Worm (Caenorhabditis elegans) whole organism, early embryonic: ENCODE results near the gene gst-23.

ENCODE experiments used
- B0310.2 ChIP-seq: sonication (generic microtip); optimal IDR thresholded peaks from 2 replicates; lab custom pipeline; 2016; ENCODE audit warnings: mild to moderate bottlenecking, missing genetic modification characterization, missing compliant biosample characterization
- F13C5.2 ChIP-seq: sonication (generic microtip); optimal IDR thresholded peaks from 2 replicates; lab custom pipeline; 2017; ENCODE audit warnings: mild to moderate bottlenecking, missing genetic modification characterization, inconsistent platforms, missing compliant biosample characterization
- aly-1 ChIP-seq: sonication (generic microtip); optimal IDR thresholded peaks from 2 replicates; lab custom pipeline; 2016; ENCODE audit warnings: missing genetic modification characterization, missing compliant biosample characterization
- ama-1 ChIP-seq: fragments of 150-350 bp; optimal IDR thresholded peaks from 2 replicates; lab custom pipeline; 2014
- ceh-13 ChIP-seq: fragments of 200-800 bp; sonication (Bioruptor generic); optimal IDR thresholded peaks from 2 replicates; lab custom pipeline; 2018; ENCODE audit warnings: mild to moderate bottlenecking, missing genetic modification characterization, missing compliant biosample characterization
- ceh-36 ChIP-seq: sonication (generic microtip); optimal IDR thresholded peaks from 2 replicates; lab custom pipeline; 2016; ENCODE audit warnings: missing genetic modification characterization, inconsistent platforms, missing compliant biosample characterization
- ets-7 ChIP-seq: sonication (generic microtip); optimal IDR thresholded peaks from 2 replicates; lab custom pipeline; 2016; ENCODE audit warnings: missing genotype, missing genetic modification characterization, missing compliant biosample characterization
- flt-1 ChIP-seq: fragments of 200-800 bp; sonication (Bioruptor generic); IDR thresholded peaks from 2 replicates; pipeline ENCODE4 v1.3.6; 2022; ENCODE audit warnings: missing genetic modification characterization, missing compliant biosample characterization
- hmbx-1 ChIP-seq: sonication (generic microtip); optimal IDR thresholded peaks from 2 replicates; lab custom pipeline; 2016; ENCODE audit warnings: mild to moderate bottlenecking, missing genetic modification characterization, missing compliant biosample characterization
- hmg-4 ChIP-seq: fragments of 200-800 bp; sonication (Bioruptor generic); optimal IDR thresholded peaks from 2 replicates; lab custom pipeline; 2018; ENCODE audit warnings: mild to moderate bottlenecking, missing genetic modification characterization, missing compliant biosample characterization
- hnd-1 ChIP-seq: sonication (generic microtip); optimal IDR thresholded peaks from 2 replicates; lab custom pipeline; 2016; ENCODE audit warnings: missing genetic modification characterization, missing compliant biosample characterization
- pes-1 ChIP-seq: fragments of 200-800 bp; sonication (Bioruptor generic); IDR thresholded peaks from 2 replicates; pipeline ENCODE4 v1.3.6; 2022; ENCODE audit warnings: missing genetic modification reagents, missing genetic modification characterization, missing compliant biosample characterization
- scrt-1 ChIP-seq: fragments of 200-800 bp; sonication (Bioruptor generic); IDR thresholded peaks from 2 replicates; pipeline ENCODE4 v1.3.6; 2022; ENCODE audit warnings: missing genetic modification characterization, missing compliant biosample characterization
- sea-1 ChIP-seq: fragments of 200-800 bp; sonication (Bioruptor generic); conservative IDR thresholded peaks from 2 replicates; pipeline ENCODE4 v1.3.6; 2022; ENCODE audit warnings: missing genetic modification characterization, missing compliant biosample characterization
- tbx-11 ChIP-seq: fragments of 200-800 bp; sonication (Bioruptor generic); IDR thresholded peaks from 2 replicates; pipeline ENCODE4 v1.3.6; 2022; ENCODE audit warnings: missing genetic modification characterization, missing compliant biosample characterization
- tbx-37 ChIP-seq: fragments of 200-800 bp; sonication (Bioruptor generic); conservative IDR thresholded peaks from 2 replicates; pipeline ENCODE4 v1.3.6; 2022; ENCODE audit warnings: missing genetic modification reagents, missing genetic modification characterization, missing compliant biosample characterization
- tra-4 ChIP-seq: sonication (generic microtip); optimal IDR thresholded peaks from 2 replicates; lab custom pipeline; 2017; ENCODE audit warnings: missing genetic modification characterization, missing compliant biosample characterization

Gene gst-23

ce11 chrV:3244703-3245102 lies 1.6 kb downstream of the gst-23 start, which contains the start of gene srj-7:
Gene srj-7 (plus strand): TSS chrV:3245003.
- no peak for TF ChIP-seq ceh-13 (GFP tag; lab: Kevin White, UChicago)
- TF ChIP-seq sea-1, result no peak
- no peak for TF ChIP-seq ets-7
- no peak for TF ChIP-seq aly-1
- TF ChIP-seq hnd-1 (tag; lab: Kevin White, UChicago), result no peak
- TF ChIP-seq tbx-11 (GFP tag; lab: Robert Waterston, UW), result no peak
- no peak for TF ChIP-seq flt-1 (GFP tag; lab: Robert Waterston, UW)
- TF ChIP-seq ama-1 (lab: Kevin White, UChicago), result no peak
- no peak for TF ChIP-seq tra-4 (tag; lab: Kevin White, UChicago)
- TF ChIP-seq F13C5.2 (tag; lab: Kevin White, UChicago), result no peak
- TF ChIP-seq B0310.2 (tag; lab: Kevin White, UChicago), result no peak
- no peak for TF ChIP-seq ceh-36 (tag; lab: Kevin White, UChicago)
- TF ChIP-seq hmbx-1 (tag; lab: Kevin White, UChicago), result no peak
- no peak for TF ChIP-seq tbx-37 (GFP tag; lab: Robert Waterston, UW)
- no peak for TF ChIP-seq hmg-4 (GFP tag; lab: Kevin White, UChicago)
- no peak for TF ChIP-seq scrt-1 (GFP tag; lab: Robert Waterston, UW)
- no peak for TF ChIP-seq pes-1

DNA sequence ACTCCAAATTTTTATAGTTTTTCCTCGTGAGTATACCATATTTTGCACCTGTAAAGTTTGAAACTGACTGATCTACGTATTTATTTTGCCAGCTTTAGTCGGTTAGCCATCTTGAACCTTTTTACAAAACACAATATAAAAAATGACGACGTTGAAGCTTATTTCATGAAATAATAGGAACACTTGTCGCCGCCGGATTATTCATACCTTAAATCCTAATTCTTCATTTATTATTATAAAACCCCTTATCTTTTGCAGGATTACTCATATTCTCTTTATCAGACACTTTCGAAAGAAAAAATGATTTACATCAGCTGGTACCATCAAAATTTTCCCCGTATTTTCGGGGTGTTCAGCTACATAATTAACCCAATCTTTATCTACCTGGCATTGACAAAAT lies 4.4 kb downstream of the gst-23 start, which contains the start of gene srj-8:
Gene srj-8, plus strand, starts transcription at position 301 of the 400 bp plus-strand sequence.
- TF ChIP-seq hmbx-1 (tag; lab: Kevin White, UChicago) (no peak), ama-1 (lab: Kevin White, UChicago) (no peak), B0310.2 (tag; lab: Kevin White, UChicago) (no peak), hmg-4 (GFP tag; lab: Kevin White, UChicago) (no peak), pes-1 (no peak), tra-4 (tag; lab: Kevin White, UChicago) (no peak), tbx-37 (GFP tag; lab: Robert Waterston, UW) (no peak), ceh-36 (tag; lab: Kevin White, UChicago) (no peak), F13C5.2 (tag; lab: Kevin White, UChicago) (no peak), scrt-1 (GFP tag; lab: Robert Waterston, UW) (no peak), sea-1 (no peak)

ce11 chrV:3250153-3250552 lies 7.1 kb downstream of the gst-23 start, which contains the start of gene T28A11.13:
Gene T28A11.13 (minus strand): TSS chrV:3250253.
- TF ChIP-seq ets-7 (no peak), ama-1 (lab: Kevin White, UChicago) (no peak), flt-1 (GFP tag; lab: Robert Waterston, UW) (no peak), sea-1 (no peak), hmg-4 (GFP tag; lab: Kevin White, UChicago) (no peak), tbx-37 (GFP tag; lab: Robert Waterston, UW) (no peak)

ce11 chrV:3256051-3256450 lies 13.0 kb downstream of the gst-23 start, which contains the start of gene srt-63:
Gene srt-63 (minus strand): TSS chrV:3256151.
- TF ChIP-seq F13C5.2 (tag; lab: Kevin White, UChicago) (no peak), tbx-11 (GFP tag; lab: Robert Waterston, UW) (no peak), hnd-1 (tag; lab: Kevin White, UChicago) (no peak), scrt-1 (GFP tag; lab: Robert Waterston, UW) (no peak), ceh-36 (tag; lab: Kevin White, UChicago) (no peak), hmg-4 (GFP tag; lab: Kevin White, UChicago) (no peak), sea-1 (no peak), pes-1 (no peak), aly-1 (no peak), tra-4 (tag; lab: Kevin White, UChicago) (no peak), ama-1 (lab: Kevin White, UChicago) (no peak), tbx-37 (GFP tag; lab: Robert Waterston, UW) (no peak)

DNA sequence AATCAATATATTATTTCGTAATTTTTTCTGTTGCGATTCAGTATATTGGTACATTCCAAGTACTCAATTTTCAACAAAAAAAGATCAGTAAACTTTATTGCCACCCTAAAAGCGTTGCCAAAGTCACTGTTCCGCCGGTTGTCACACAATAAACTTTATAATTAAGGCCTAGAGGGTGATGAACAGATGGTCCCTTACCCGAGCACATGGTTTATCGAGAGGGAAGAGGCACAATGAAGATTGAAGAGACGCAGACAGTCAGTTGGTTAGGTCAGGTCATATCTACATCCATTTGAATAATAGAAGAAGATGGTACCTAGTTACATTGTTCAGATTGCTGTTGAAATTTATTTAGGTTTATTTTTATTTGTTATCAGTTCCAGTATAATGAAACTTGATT lies 13.7 kb downstream of the gst-23 start:
- TF ChIP-seq hmbx-1 (tag; lab: Kevin White, UChicago), result no peak

ce11 chrV:3257277-3257676 lies 14.2 kb downstream of the gst-23 start, which contains the start of gene T28A11.22:
Gene T28A11.22 (plus strand): TSS chrV:3257577.
- TF ChIP-seq aly-1 (no peak), hmbx-1 (tag; lab: Kevin White, UChicago) (no peak), ceh-36 (tag; lab: Kevin White, UChicago) (no peak), tbx-11 (GFP tag; lab: Robert Waterston, UW) (no peak), scrt-1 (GFP tag; lab: Robert Waterston, UW) (no peak), tbx-37 (GFP tag; lab: Robert Waterston, UW) (no peak), pes-1 (no peak), B0310.2 (tag; lab: Kevin White, UChicago) (no peak), ama-1 (lab: Kevin White, UChicago) (no peak), hmg-4 (GFP tag; lab: Kevin White, UChicago) (no peak), tra-4 (tag; lab: Kevin White, UChicago) (no peak), flt-1 (GFP tag; lab: Robert Waterston, UW) (no peak), hnd-1 (tag; lab: Kevin White, UChicago) (no peak), F13C5.2 (tag; lab: Kevin White, UChicago) (no peak), ceh-13 (GFP tag; lab: Kevin White, UChicago) (no peak), sea-1 (no peak), ets-7 (no peak)

ce11 chrV:3259168-3259622 lies 16.1 kb downstream of the gst-23 start, which contains the start of gene T28A11.16:
Gene T28A11.16 (minus strand): TSS chrV:3259218.
- TF ChIP-seq hmbx-1 (tag; lab: Kevin White, UChicago), result no peak
- no peak for TF ChIP-seq ama-1 (lab: Kevin White, UChicago)
- no peak for TF ChIP-seq B0310.2 (tag; lab: Kevin White, UChicago)
- no peak for TF ChIP-seq ets-7
- TF ChIP-seq hmg-4 (GFP tag; lab: Kevin White, UChicago), result no peak
- no peak for TF ChIP-seq pes-1
- no peak for TF ChIP-seq F13C5.2 (tag; lab: Kevin White, UChicago)
- TF ChIP-seq ceh-13 (GFP tag; lab: Kevin White, UChicago), result no peak
- no peak for TF ChIP-seq sea-1
- no peak for TF ChIP-seq tbx-11 (GFP tag; lab: Robert Waterston, UW)
- no peak for TF ChIP-seq ceh-36 (tag; lab: Kevin White, UChicago)
- no peak for TF ChIP-seq flt-1 (GFP tag; lab: Robert Waterston, UW)
- no peak for TF ChIP-seq hnd-1 (tag; lab: Kevin White, UChicago)
- TF ChIP-seq scrt-1 (GFP tag; lab: Robert Waterston, UW), result no peak
